Fruit fly (Drosophila melanogaster) whole organism, wandering third instar larva: ENCODE measurements around the gene yellow-e2.
A peak's percentile ranks its signal among the peaks of the same experiment; 100 is the strongest.

Experiments used
- Abd-B ChIP-seq: fragments of >200 bp; optimal IDR thresholded peaks from 2 replicates; lab custom pipeline; 2017; ENCODE audit warnings: missing biosample characterization, missing genetic modification characterization
- CG32264 ChIP-seq: fragments of 200-800 bp; sonication (Bioruptor generic); optimal IDR thresholded peaks from 2 replicates; lab custom pipeline; 2016; ENCODE audit warnings: missing biosample characterization, missing genetic modification characterization
- CG9705 ChIP-seq: fragments of 200-800 bp; sonication (Bioruptor generic); optimal IDR thresholded peaks from 2 replicates; lab custom pipeline; 2018; ENCODE audit warnings: missing biosample characterization, mild to moderate bottlenecking, missing genetic modification characterization
- CrebA ChIP-seq: fragments of 200-800 bp; sonication (Bioruptor generic); optimal IDR thresholded peaks from 2 replicates; lab custom pipeline; 2016; ENCODE audit warnings: missing biosample characterization, mild to moderate bottlenecking, missing genetic modification characterization, borderline replicate concordance
- Dfd ChIP-seq: fragments of >200 bp; optimal IDR thresholded peaks from 2 replicates; lab custom pipeline; 2017; ENCODE audit warnings: missing biosample characterization, missing genetic modification characterization
- Dif ChIP-seq: fragments of 200-275, 200-300 bp; sonication (Bioruptor generic); optimal IDR thresholded peaks from 2 replicates; lab custom pipeline; 2018; ENCODE audit warnings: missing biosample characterization, missing genetic modification characterization; ENCODE audit not compliant: partially characterized antibody
- GATAd ChIP-seq: sonication (Bioruptor generic); optimal IDR thresholded peaks from 2 replicates; lab custom pipeline; 2016; ENCODE audit warnings: missing biosample characterization, missing genetic modification characterization
- HLH106 ChIP-seq: fragments of 200-800 bp; optimal IDR thresholded peaks from 3 replicates; lab custom pipeline; 2019; ENCODE audit warnings: missing biosample characterization, mild to moderate bottlenecking, missing genetic modification characterization, moderate library complexity
- Hnf4 ChIP-seq: fragments of 200-800 bp; sonication (Bioruptor generic); optimal IDR thresholded peaks from 2 replicates; lab custom pipeline; 2016; ENCODE audit warnings: missing biosample characterization, mild to moderate bottlenecking, missing genetic modification characterization
- Hr78 ChIP-seq: fragments of >200 bp; optimal IDR thresholded peaks from 2 replicates; lab custom pipeline; 2017; ENCODE audit warnings: missing biosample characterization, missing genetic modification characterization
- Hr83 ChIP-seq: fragments of 200-300 bp; sonication (Bioruptor generic); optimal IDR thresholded peaks from 2 replicates; lab custom pipeline; 2016; ENCODE audit warnings: missing biosample characterization, mild to moderate bottlenecking, missing genetic modification characterization, moderate library complexity; ENCODE audit not compliant: poor library complexity, severe bottlenecking
- Jra ChIP-seq: sonication (Bioruptor generic); optimal IDR thresholded peaks from 2 replicates; lab custom pipeline; 2016; ENCODE audit warnings: missing biosample characterization, missing genetic modification characterization
- Mio ChIP-seq: sonication (Bioruptor generic); optimal IDR thresholded peaks from 2 replicates; lab custom pipeline; 2016; ENCODE audit warnings: missing biosample characterization, missing genetic modification characterization
- Myc ChIP-seq: fragments of >200 bp; optimal IDR thresholded peaks from 2 replicates; lab custom pipeline; 2017
- N ChIP-seq: fragments of >200 bp; optimal IDR thresholded peaks from 2 replicates; lab custom pipeline; 2018; ENCODE audit warnings: missing biosample characterization, missing external identifiers, missing genetic modification characterization
- OdsH ChIP-seq: fragments of 200-800 bp; sonication (Bioruptor generic); optimal IDR thresholded peaks from 2 replicates; lab custom pipeline; 2016; ENCODE audit warnings: missing biosample characterization, mild to moderate bottlenecking, missing genetic modification characterization
- Rel ChIP-seq, 2 experiments: fragments of 200-800 bp; sonication (Bioruptor generic) in 1 of 2; optimal IDR thresholded peaks; 2 replicates in 1 of 2; 3 replicates in 1 of 2; lab custom pipeline; 2016 to 2019; ENCODE audit warnings: mild to moderate bottlenecking in 2 of 2, missing biosample characterization in 2 of 2, missing genetic modification characterization in 2 of 2, moderate library complexity in 1 of 2
- Sp1 ChIP-seq: fragments of 200-800 bp; sonication (Bioruptor generic); optimal IDR thresholded peaks from 3 replicates; lab custom pipeline; 2019; ENCODE audit warnings: missing biosample characterization, mild to moderate bottlenecking, missing genetic modification characterization, moderate library complexity
- Vsx2 ChIP-seq: fragments of 200-300, 225-300 bp; sonication (Bioruptor generic); optimal IDR thresholded peaks from 2 replicates; lab custom pipeline; 2018; ENCODE audit warnings: missing biosample characterization, missing genetic modification characterization; ENCODE audit not compliant: partially characterized antibody
- br ChIP-seq: fragments of 200-800 bp; sonication (Bioruptor generic); optimal IDR thresholded peaks from 2 replicates; lab custom pipeline; 2016; ENCODE audit warnings: missing biosample characterization, missing genetic modification characterization
- brk ChIP-seq: fragments of 200-800 bp; sonication (Bioruptor generic); optimal IDR thresholded peaks from 2 replicates; lab custom pipeline; 2016; ENCODE audit warnings: missing biosample characterization, mild to moderate bottlenecking, missing genetic modification characterization
- dl ChIP-seq, 2 experiments: fragments of 175-275, 200-275 bp in 1 of 2; fragments of 200-275 bp in 1 of 2; sonication (Bioruptor generic); optimal IDR thresholded peaks; lab custom pipeline; 2018; ENCODE audit warnings: mild to moderate bottlenecking in 2 of 2, missing biosample characterization in 2 of 2, missing genetic modification characterization in 2 of 2, moderate library complexity in 2 of 2; ENCODE audit not compliant: partially characterized antibody in 2 of 2, insufficient read depth in 1 of 2
- dmrt93B ChIP-seq: fragments of 200-800 bp; sonication (Bioruptor generic); optimal IDR thresholded peaks from 2 replicates; lab custom pipeline; 2018; ENCODE audit warnings: missing biosample characterization, mild to moderate bottlenecking, missing genetic modification characterization
- dsf ChIP-seq: sonication (Bioruptor generic); optimal IDR thresholded peaks from 2 replicates; lab custom pipeline; 2016; ENCODE audit warnings: missing biosample characterization, missing genetic modification characterization, borderline replicate concordance
- ey ChIP-seq: fragments of 200-800 bp; sonication (Bioruptor generic); optimal IDR thresholded peaks from 2 replicates; lab custom pipeline; 2016; ENCODE audit warnings: missing biosample characterization, missing genetic modification characterization
- foxo ChIP-seq, 2 experiments: fragments of 200-800 bp; sonication (Bioruptor generic); optimal IDR thresholded peaks; 2 replicates in 1 of 2; 3 replicates in 1 of 2; lab custom pipeline; 2016 to 2017; ENCODE audit warnings: missing biosample characterization in 2 of 2, missing genetic modification characterization in 2 of 2
- fru ChIP-seq: fragments of 200-800 bp; sonication (Bioruptor generic); optimal IDR thresholded peaks from 3 replicates; lab custom pipeline; 2016; ENCODE audit warnings: missing biosample characterization, mild to moderate bottlenecking, missing genetic modification characterization
- h ChIP-seq: fragments of 200-800 bp; sonication (Bioruptor generic); optimal IDR thresholded peaks from 3 replicates; lab custom pipeline; 2016; ENCODE audit warnings: missing biosample characterization, mild to moderate bottlenecking, missing genetic modification characterization
- jim ChIP-seq: fragments of 175-275, 200-325 bp; sonication (Bioruptor generic); optimal IDR thresholded peaks from 2 replicates; lab custom pipeline; 2016; ENCODE audit warnings: missing biosample characterization, mild to moderate bottlenecking, missing genetic modification characterization
- lola ChIP-seq: fragments of >200 bp; optimal IDR thresholded peaks from 2 replicates; lab custom pipeline; 2017; ENCODE audit warnings: missing biosample characterization, missing genetic modification characterization
- pan ChIP-seq: fragments of >200 bp; optimal IDR thresholded peaks from 2 replicates; lab custom pipeline; 2017
- psq ChIP-seq: fragments of 200-800 bp; sonication (Bioruptor generic); optimal IDR thresholded peaks from 3 replicates; lab custom pipeline; 2017; ENCODE audit warnings: missing biosample characterization, mild to moderate bottlenecking, missing genetic modification characterization, moderate library complexity
- rgr ChIP-seq: fragments of 200-800 bp; sonication (Bioruptor generic); optimal IDR thresholded peaks from 3 replicates; lab custom pipeline; 2016; ENCODE audit warnings: missing biosample characterization, mild to moderate bottlenecking, missing genetic modification characterization
- sage ChIP-seq: fragments of 200-800 bp; sonication (Bioruptor generic); optimal IDR thresholded peaks from 2 replicates; lab custom pipeline; 2016; ENCODE audit warnings: missing biosample characterization, mild to moderate bottlenecking, missing genetic modification characterization
- sv ChIP-seq: fragments of 200-800 bp; sonication (Bioruptor generic); optimal IDR thresholded peaks from 3 replicates; lab custom pipeline; 2016; ENCODE audit warnings: missing biosample characterization, missing genetic modification characterization
- tai ChIP-seq: sonication (Bioruptor generic); optimal IDR thresholded peaks from 2 replicates; lab custom pipeline; 2016; ENCODE audit warnings: missing biosample characterization, missing genetic modification characterization
- usp ChIP-seq: fragments of >200 bp; optimal IDR thresholded peaks from 2 replicates; lab custom pipeline; 2017; ENCODE audit warnings: missing biosample characterization, missing genetic modification characterization
- woc ChIP-seq: sonication (Bioruptor generic); optimal IDR thresholded peaks from 2 replicates; lab custom pipeline; 2016; ENCODE audit warnings: missing biosample characterization, mild to moderate bottlenecking, missing genetic modification characterization

Gene yellow-e2

dm6 chr3R:13406898-13407297 is at the start of gene yellow-e2:
Gene yellow-e2 (minus strand): TSS chr3R:13406998.
- TF ChIP-seq Hr83 (GFP tag; lab: Kevin White, UChicago), result no peak

DNA sequence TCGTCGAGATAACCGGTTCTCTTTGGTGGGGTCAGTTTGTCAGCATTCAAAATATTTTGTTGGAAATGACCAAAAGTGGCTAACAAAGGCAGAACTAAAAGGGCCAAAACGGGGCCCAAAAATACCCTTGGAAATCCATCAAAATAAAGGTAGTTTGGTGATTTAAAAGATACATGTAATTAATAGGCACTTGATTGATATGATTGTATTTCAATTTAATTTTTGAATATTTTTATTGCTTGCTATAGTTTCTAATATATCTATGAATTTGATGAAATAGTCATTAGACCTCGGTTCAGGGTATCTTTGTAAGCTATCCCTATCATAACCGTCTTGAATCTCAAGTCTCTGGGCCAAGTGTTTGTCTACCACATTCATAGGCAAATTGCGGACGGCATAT is 47.2 kb upstream of the yellow-e2 start:
- TF ChIP-seq CrebA (GFP tag; lab: Kevin White, UChicago) (no peak), pan (lab: Kevin White, UChicago) (no peak), sv (GFP tag; lab: Kevin White, UChicago) (peak; percentile 63)

- TF ChIP-seq Mio (GFP tag; lab: Kevin White, UChicago), result no peak
- TF ChIP-seq br (GFP tag; lab: Kevin White, UChicago), result peak; percentile 52
- no peak for TF ChIP-seq CrebA (GFP tag; lab: Kevin White, UChicago)
- TF ChIP-seq CG32264 (GFP tag; lab: Kevin White, UChicago), result no peak
- peak; percentile 58 for TF ChIP-seq rgr (GFP tag; lab: Kevin White, UChicago)
- TF ChIP-seq woc (GFP tag; lab: Kevin White, UChicago), result peak; percentile 53
- TF ChIP-seq GATAd, result no peak
- TF ChIP-seq dsf (GFP tag; lab: Kevin White, UChicago), result no peak
- TF ChIP-seq sage, result peak; percentile 5
- TF ChIP-seq Dfd (GFP tag; lab: Kevin White, UChicago), result no peak
- no peak for TF ChIP-seq Jra (GFP tag; lab: Kevin White, UChicago)
- TF ChIP-seq dl (GFP tag; optimal IDR thresholded peaks at IDR 0.05; lab: Kevin White, UChicago; ENCODE audit: insufficient read depth in 1 of 2, partially characterized antibody in 2 of 2), result no peak
- TF ChIP-seq CG9705 (GFP tag; lab: Kevin White, UChicago), result no peak
- peak; percentile 65 for TF ChIP-seq OdsH (GFP tag; lab: Kevin White, UChicago)
- no peak for TF ChIP-seq Myc (lab: Kevin White, UChicago)
- peak; percentile 74 for TF ChIP-seq h (GFP tag; lab: Kevin White, UChicago)
- no peak for TF ChIP-seq pan (lab: Kevin White, UChicago)
- no peak for TF ChIP-seq Hr83 (GFP tag; lab: Kevin White, UChicago)
- TF ChIP-seq HLH106, result peak; percentile 68
- no peak for TF ChIP-seq lola (GFP tag; lab: Kevin White, UChicago)
- TF ChIP-seq Rel (GFP tag; optimal IDR thresholded peaks at IDR 0.05; lab: Kevin White, UChicago), result no peak
- TF ChIP-seq Rel (tag; optimal IDR thresholded peaks at IDR 0.05; lab: Kevin White, UChicago), result no peak
- peak; percentile 15 for TF ChIP-seq Hnf4 (GFP tag; lab: Kevin White, UChicago)
- no peak for TF ChIP-seq Hr78 (GFP tag; lab: Kevin White, UChicago)
- peak; percentile 66 for TF ChIP-seq sv (GFP tag; lab: Kevin White, UChicago)
- peak; percentile 79 for TF ChIP-seq fru (GFP tag; lab: Kevin White, UChicago)
- no peak for TF ChIP-seq jim (GFP tag; lab: Kevin White, UChicago)
- TF ChIP-seq N (GFP tag; lab: Kevin White, UChicago), result no peak
- TF ChIP-seq Sp1 (GFP tag; lab: Kevin White, UChicago), result peak; percentile 74
- no peak for TF ChIP-seq Vsx2 (GFP tag; lab: Kevin White, UChicago)
- no peak for TF ChIP-seq Dif (GFP tag; lab: Kevin White, UChicago)
- TF ChIP-seq brk (GFP tag; lab: Kevin White, UChicago), result no peak
- peak; percentile 59 for TF ChIP-seq psq (GFP tag; lab: Kevin White, UChicago)
- peak; percentile 23 for TF ChIP-seq tai
- TF ChIP-seq ey (GFP tag; lab: Kevin White, UChicago), result peak; percentile 51
- TF ChIP-seq foxo (GFP tag; optimal IDR thresholded peaks at IDR 0.05; lab: Kevin White, UChicago), result peak in 1 of 2 experiments; percentile 74
- no peak for TF ChIP-seq Abd-B (GFP tag; lab: Kevin White, UChicago)
- TF ChIP-seq usp (GFP tag; lab: Kevin White, UChicago), result no peak
- peak; percentile 66 for TF ChIP-seq dmrt93B
These were observed 46.1 kb upstream of the yellow-e2 start for dm6 chr3R:13452851-13453255.
